Worm (Caenorhabditis elegans): Measurements from ENCODE around the gene R05D8.7.

DNA sequence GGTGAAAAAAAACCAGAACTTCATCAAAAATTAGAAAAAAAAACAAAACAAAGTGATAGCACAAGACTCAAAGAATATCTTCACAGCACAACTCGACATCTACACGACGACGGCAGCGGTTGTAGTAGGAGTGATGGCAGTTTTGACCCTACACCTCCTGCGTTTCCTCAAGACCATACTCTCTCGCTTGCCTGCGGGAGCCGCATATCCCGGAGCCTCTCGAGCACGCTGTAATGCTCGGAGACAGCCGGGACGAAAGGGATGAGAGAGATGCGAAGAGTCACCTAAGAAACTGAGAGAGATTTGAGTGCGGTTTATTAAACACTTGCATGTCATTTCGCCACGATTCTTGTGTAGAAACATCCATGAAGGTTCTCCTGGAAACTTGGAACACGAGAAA lies 46.4 kb upstream of the R05D8.7 start:
- TF ChIP-seq med-1 (GFP tag; optimal IDR thresholded peaks at IDR 0.05; ENCODE audit: insufficient read depth) (no peak), ztf-29 (GFP tag; IDR thresholded peaks at IDR 0.05) (no peak), klf-2 (GFP tag; conservative IDR thresholded peaks at IDR 0.05) (no peak), ztf-23 (GFP tag; IDR thresholded peaks at IDR 0.05) (no peak), T22C8.4 (GFP tag; IDR thresholded peaks at IDR 0.05) (no peak), cog-1 (tag; optimal IDR thresholded peaks at IDR 0.05) (no peak), ref-1 (GFP tag; conservative IDR thresholded peaks at IDR 0.05) (no peak)
